Worm (Caenorhabditis elegans) whole organism, late embryonic: Measurements from ENCODE around the gene K05F6.8.

Source experiments
- ama-1 ChIP-seq: fragments of 150-350 bp; optimal IDR thresholded peaks from 2 replicates; lab custom pipeline; 2014
- dmd-4 ChIP-seq: sonication (generic microtip); optimal IDR thresholded peaks from 2 replicates; lab custom pipeline; 2016; ENCODE audit warnings: borderline replicate concordance, missing genetic modification characterization, missing compliant biosample characterization
- lin-11 ChIP-seq: fragments of 200-800 bp; sonication (Bioruptor generic); optimal IDR thresholded peaks from 2 replicates; lab custom pipeline; 2018; ENCODE audit warnings: mild to moderate bottlenecking, missing genetic modification characterization, missing compliant biosample characterization
- nfya-1 ChIP-seq: sonication (generic microtip); optimal IDR thresholded peaks from 2 replicates; lab custom pipeline; 2017; ENCODE audit warnings: missing genetic modification characterization, mild to moderate bottlenecking, missing compliant biosample characterization, antibody characterized with exemption, moderate library complexity

- TF ChIP-seq lin-11: no peak
- TF ChIP-seq nfya-1 (tag; lab: Kevin White, UChicago): no peak
- TF ChIP-seq ama-1 (lab: Kevin White, UChicago): no peak
- no peak for TF ChIP-seq dmd-4 (tag; lab: Kevin White, UChicago)
These were observed 668 bp upstream of the K05F6.8 start, which contains the start of gene fbxb-49 for ce11 chrII:1568214-1568613.
